Worm (Caenorhabditis elegans) whole organism, L4 larva: ENCODE data around the gene Y57G7A.6.

Source experiments
- ama-1 ChIP-seq: fragments of 150-350 bp; optimal IDR thresholded peaks from 2 replicates; lab custom pipeline; 2014; ENCODE audit warnings: inconsistent platforms, mixed read lengths
- arid-1 ChIP-seq: fragments of 200-800 bp; sonication (Bioruptor generic); conservative IDR thresholded peaks from 2 replicates; pipeline ENCODE4 v1.3.6; 2022; ENCODE audit warnings: missing genetic modification reagents, missing genetic modification characterization, missing compliant biosample characterization
- ceh-32 ChIP-seq: sonication (generic microtip); optimal IDR thresholded peaks from 2 replicates; lab custom pipeline; 2016; ENCODE audit warnings: mild to moderate bottlenecking, missing genetic modification characterization, missing compliant biosample characterization; ENCODE audit not compliant: poor library complexity
- daf-19 ChIP-seq: fragments of 200-800 bp; sonication (Bioruptor generic); conservative IDR thresholded peaks from 2 replicates; pipeline ENCODE4 v1.3.6; 2022; ENCODE audit warnings: missing genetic modification characterization, missing compliant biosample characterization
- dmd-9 ChIP-seq: fragments of 200-800 bp; sonication (Bioruptor generic); IDR thresholded peaks from 2 replicates; pipeline ENCODE4 v1.3.6; 2022; ENCODE audit warnings: missing genetic modification reagents, missing genetic modification characterization, missing compliant biosample characterization
- skn-1 ChIP-seq: fragments of 150-350 bp; optimal IDR thresholded peaks from 2 replicates; lab custom pipeline; 2014; ENCODE audit warnings: missing biosample characterization, missing genetic modification characterization

ce11 chrII:1232967-1233366 lies 52.4 kb downstream of the Y57G7A.6 start:
- TF ChIP-seq dmd-9 (GFP tag; lab: Robert Waterston, UW): no peak
- no peak for TF ChIP-seq arid-1 (GFP tag; lab: Robert Waterston, UW)
- TF ChIP-seq skn-1 (tag; lab: Kevin White, UChicago): no peak
- no peak for TF ChIP-seq ceh-32 (tag; lab: Kevin White, UChicago)
- no peak for TF ChIP-seq daf-19 (GFP tag; lab: Robert Waterston, UW)
- no peak for TF ChIP-seq ama-1
